Fruit fly (Drosophila melanogaster) whole organism, embryonic: Measurements from ENCODE around the gene Col4a1.
A peak's percentile ranks its signal among the peaks of the same experiment; 100 is the strongest.

Source experiments
- BEAF-32 ChIP-seq: fragments of 200-800 bp; sonication (Bioruptor generic); optimal IDR thresholded peaks from 3 replicates; lab custom pipeline; 2017; ENCODE audit warnings: missing biosample characterization, missing genetic modification characterization, mild to moderate bottlenecking, moderate library complexity, missing genetic modification reagents
- Bdp1 ChIP-seq: fragments of 200-800 bp; sonication (Bioruptor generic); optimal IDR thresholded peaks from 3 replicates; lab custom pipeline; 2016; ENCODE audit warnings: missing biosample characterization, missing genetic modification characterization
- CG10147 ChIP-seq: fragments of 200-800 bp; sonication (Bioruptor generic); optimal IDR thresholded peaks from 2 replicates; lab custom pipeline; 2019; ENCODE audit warnings: missing biosample characterization, mild to moderate bottlenecking, missing genetic modification characterization, moderate library complexity
- CG10267 ChIP-seq: fragments of 200-800 bp; sonication (Bioruptor generic); optimal IDR thresholded peaks from 2 replicates; lab custom pipeline; 2018; ENCODE audit warnings: missing biosample characterization, mild to moderate bottlenecking, missing genetic modification characterization, moderate library complexity
- CG12071 ChIP-seq: fragments of 200-800 bp; sonication (Bioruptor generic); optimal IDR thresholded peaks from 3 replicates; lab custom pipeline; 2018; ENCODE audit warnings: missing biosample characterization, mild to moderate bottlenecking, missing genetic modification characterization
- CG12104 ChIP-seq: fragments of 200-800 bp; sonication (Bioruptor generic); optimal IDR thresholded peaks from 3 replicates; lab custom pipeline; 2016; ENCODE audit warnings: missing biosample characterization, missing genetic modification characterization
- CG12391 ChIP-seq: fragments of 200-800 bp; sonication (Bioruptor generic); optimal IDR thresholded peaks from 3 replicates; lab custom pipeline; 2018; ENCODE audit warnings: missing biosample characterization, mild to moderate bottlenecking, missing genetic modification characterization, moderate library complexity
- CG14050 ChIP-seq: fragments of 200-800 bp; sonication (Bioruptor generic); IDR thresholded peaks from 3 replicates; pipeline ENCODE4 v1.3.6; 2022; ENCODE audit warnings: missing biosample characterization, missing genetic modification characterization
- CG15011 ChIP-seq: fragments of 200-800 bp; sonication (Bioruptor generic); optimal IDR thresholded peaks from 3 replicates; lab custom pipeline; 2018; ENCODE audit warnings: missing biosample characterization, mild to moderate bottlenecking, missing genetic modification characterization
- CG15269 ChIP-seq: fragments of 200-800 bp; sonication (Bioruptor generic); optimal IDR thresholded peaks from 2 replicates; lab custom pipeline; 2018; ENCODE audit warnings: missing biosample characterization, mild to moderate bottlenecking, missing genetic modification characterization, moderate library complexity
- CG17186 ChIP-seq: fragments of 200-800 bp; sonication (Bioruptor generic); optimal IDR thresholded peaks from 3 replicates; lab custom pipeline; 2017; ENCODE audit warnings: missing biosample characterization, missing genetic modification reagents, missing genetic modification characterization
- CG17328 ChIP-seq: fragments of 200-800 bp; sonication (Bioruptor generic); IDR thresholded peaks from 2 replicates; pipeline ENCODE4 v1.3.6; 2022; ENCODE audit warnings: missing biosample characterization, missing genetic modification characterization
- CG17359 ChIP-seq: fragments of 200-800 bp; sonication (Bioruptor generic); optimal IDR thresholded peaks from 3 replicates; lab custom pipeline; 2018; ENCODE audit warnings: missing biosample characterization, mild to moderate bottlenecking, missing genetic modification characterization, moderate library complexity
- CG17829 ChIP-seq: fragments of 200-800 bp; optimal IDR thresholded peaks from 2 replicates; lab custom pipeline; 2019; ENCODE audit warnings: missing biosample characterization, mild to moderate bottlenecking, missing genetic modification characterization, moderate library complexity
- CG18599 ChIP-seq: fragments of 200-800 bp; sonication (Bioruptor generic); optimal IDR thresholded peaks from 3 replicates; lab custom pipeline; 2017; ENCODE audit warnings: missing biosample characterization, missing genetic modification characterization, mild to moderate bottlenecking, moderate library complexity, missing genetic modification reagents
- CG4360 ChIP-seq: fragments of 200-800 bp; sonication (Bioruptor generic); IDR thresholded peaks from 2 replicates; pipeline ENCODE4 v1.3.6; 2022; ENCODE audit warnings: missing biosample characterization, missing genetic modification characterization
- CG4617 ChIP-seq: fragments of 200-800 bp; sonication (Bioruptor generic); optimal IDR thresholded peaks from 3 replicates; lab custom pipeline; 2016; ENCODE audit warnings: missing biosample characterization, missing genetic modification characterization, borderline replicate concordance
- CG6254 ChIP-seq: fragments of 200-800 bp; sonication (Bioruptor generic); optimal IDR thresholded peaks from 3 replicates; lab custom pipeline; 2017; ENCODE audit warnings: mild to moderate bottlenecking, missing biosample characterization, missing genetic modification reagents, missing genetic modification characterization
- CG6813 ChIP-seq: fragments of 200-800 bp; sonication (Bioruptor generic); optimal IDR thresholded peaks from 2 replicates; lab custom pipeline; 2017; ENCODE audit warnings: missing biosample characterization, missing genetic modification characterization, mild to moderate bottlenecking, moderate library complexity, missing genetic modification reagents
- CG7271 ChIP-seq: fragments of 200-800 bp; sonication (Bioruptor generic); optimal IDR thresholded peaks from 2 replicates; lab custom pipeline; 2018; ENCODE audit warnings: missing biosample characterization, mild to moderate bottlenecking, missing genetic modification characterization, moderate library complexity
- CG7839 ChIP-seq: fragments of 200-800 bp; sonication (Bioruptor generic); optimal IDR thresholded peaks from 3 replicates; lab custom pipeline; 2018; ENCODE audit warnings: missing biosample characterization, mild to moderate bottlenecking, missing genetic modification characterization, moderate library complexity
- CrebB ChIP-seq: fragments of 200-800 bp; sonication (Bioruptor generic); optimal IDR thresholded peaks from 3 replicates; lab custom pipeline; 2018; ENCODE audit warnings: missing biosample characterization, mild to moderate bottlenecking, missing genetic modification characterization
- Dip3 ChIP-seq: fragments of 200-800 bp; sonication (Bioruptor generic); optimal IDR thresholded peaks from 3 replicates; lab custom pipeline; 2016; ENCODE audit warnings: missing biosample characterization, missing genetic modification characterization
- Dll ChIP-seq: fragments of 200-800 bp; sonication (Bioruptor generic); IDR thresholded peaks from 4 replicates; pipeline ENCODE4 v1.3.6; 2022; ENCODE audit warnings: missing biosample characterization, missing genetic modification characterization; ENCODE audit not compliant: partially characterized antibody
- ERR ChIP-seq: fragments of 200-800 bp; sonication (Bioruptor generic); optimal IDR thresholded peaks from 2 replicates; lab custom pipeline; 2016; ENCODE audit warnings: missing biosample characterization, missing genetic modification characterization
- HLH54F ChIP-seq: fragments of 200-800 bp; sonication (Bioruptor generic); optimal IDR thresholded peaks from 3 replicates; lab custom pipeline; 2016; ENCODE audit warnings: missing biosample characterization, missing genetic modification characterization
- Med ChIP-seq: fragments of 200-800 bp; sonication (Bioruptor generic); peaks from one replicate; lab custom pipeline; 2016; ENCODE audit warnings: missing biosample characterization, missing genetic modification characterization, mild to moderate bottlenecking, inconsistent platforms, moderate library complexity
- Meics ChIP-seq: fragments of 200-800 bp; sonication (Bioruptor generic); optimal IDR thresholded peaks from 2 replicates; lab custom pipeline; 2017; ENCODE audit warnings: missing biosample characterization, mild to moderate bottlenecking, missing genetic modification characterization
- NC2α ChIP-seq: fragments of 200-800 bp; sonication (Bioruptor generic); optimal IDR thresholded peaks from 2 replicates; lab custom pipeline; 2016; ENCODE audit warnings: missing biosample characterization, missing genetic modification characterization
- Optix ChIP-seq: fragments of 200-800 bp; sonication (Bioruptor generic); IDR thresholded peaks from 3 replicates; pipeline ENCODE4 v1.3.6; 2022; ENCODE audit warnings: missing biosample characterization, missing genetic modification characterization
- Rfx ChIP-seq: fragments of 200-800 bp; sonication (Bioruptor generic); IDR thresholded peaks from 2 replicates; pipeline ENCODE4 v1.3.6; 2022; ENCODE audit warnings: missing biosample characterization, missing genetic modification characterization
- Vsx1 ChIP-seq: fragments of 200-800 bp; sonication (Bioruptor generic); optimal IDR thresholded peaks from 2 replicates; lab custom pipeline; 2017; ENCODE audit warnings: missing biosample characterization, mild to moderate bottlenecking, missing genetic modification characterization, missing genetic modification reagents
- bbx ChIP-seq: fragments of 200-800 bp; sonication (Bioruptor generic); IDR thresholded peaks from 2 replicates; pipeline ENCODE4 v1.3.6; 2022; ENCODE audit warnings: missing biosample characterization, missing genetic modification characterization; ENCODE audit not compliant: partially characterized antibody
- bigmax ChIP-seq: fragments of 200-800 bp; sonication (Bioruptor generic); optimal IDR thresholded peaks from 2 replicates; lab custom pipeline; 2018; ENCODE audit warnings: missing biosample characterization, mild to moderate bottlenecking, missing genetic modification characterization
- btn ChIP-seq: fragments of 200-800 bp; sonication (Bioruptor generic); optimal IDR thresholded peaks from 2 replicates; lab custom pipeline; 2016; ENCODE audit warnings: missing biosample characterization, missing genetic modification characterization
- cato ChIP-seq: fragments of 200-800 bp; sonication (Bioruptor generic); optimal IDR thresholded peaks from 2 replicates; lab custom pipeline; 2016; ENCODE audit warnings: missing biosample characterization, missing genetic modification characterization, borderline replicate concordance
- crp ChIP-seq, 2 experiments: fragments of 200-800 bp; sonication (Bioruptor generic); optimal IDR thresholded peaks; 2 replicates in 1 of 2; 3 replicates in 1 of 2; lab custom pipeline; 2017; ENCODE audit warnings: missing biosample characterization in 2 of 2, missing genetic modification characterization in 2 of 2, mild to moderate bottlenecking in 1 of 2, moderate library complexity in 1 of 2
- disco-r ChIP-seq: fragments of 200-800 bp; sonication (Bioruptor generic); optimal IDR thresholded peaks from 2 replicates; lab custom pipeline; 2016; ENCODE audit warnings: missing biosample characterization, missing genetic modification characterization
- exex ChIP-seq: fragments of 200-800 bp; sonication (Bioruptor generic); optimal IDR thresholded peaks from 4 replicates; lab custom pipeline; 2018; ENCODE audit warnings: missing biosample characterization, mild to moderate bottlenecking, missing genetic modification characterization, moderate library complexity
- ftz-f1 ChIP-seq: fragments of 200-800 bp; sonication (Bioruptor generic); optimal IDR thresholded peaks from 2 replicates; lab custom pipeline; 2016; ENCODE audit warnings: missing biosample characterization, missing genetic modification characterization
- jumu ChIP-seq: fragments of 200-800 bp; sonication (Bioruptor generic); optimal IDR thresholded peaks from 3 replicates; lab custom pipeline; 2016; ENCODE audit warnings: missing biosample characterization, missing genetic modification characterization
- kah ChIP-seq: fragments of 200-800 bp; sonication (Bioruptor generic); optimal IDR thresholded peaks from 2 replicates; lab custom pipeline; 2018; ENCODE audit warnings: missing biosample characterization, mild to moderate bottlenecking, missing genetic modification characterization
- kay ChIP-seq: fragments of 200-800 bp; sonication (Bioruptor generic); optimal IDR thresholded peaks from 2 replicates; lab custom pipeline; 2016; ENCODE audit warnings: missing biosample characterization, missing genetic modification characterization
- luna ChIP-seq: fragments of 200-800 bp; sonication (Bioruptor generic); optimal IDR thresholded peaks from 2 replicates; lab custom pipeline; 2016; ENCODE audit warnings: missing biosample characterization, missing genetic modification characterization
- mirr ChIP-seq: fragments of 200-800 bp; sonication (Bioruptor generic); optimal IDR thresholded peaks from 3 replicates; lab custom pipeline; 2018; ENCODE audit warnings: missing biosample characterization, mild to moderate bottlenecking, missing genetic modification characterization
- prd ChIP-seq, 3 experiments: fragments of >200 bp in 2 of 3; fragments of 200-800 bp in 1 of 3; sonication (Bioruptor generic) in 1 of 3; optimal IDR thresholded peaks in 2 of 3; IDR thresholded peaks in 1 of 3; 2 replicates in 2 of 3; 3 replicates in 1 of 3; pipeline versions ENCODE4 v1.3.6 to Lab custom; 2017 to 2022; ENCODE audit warnings: missing biosample characterization in 1 of 3, missing genetic modification characterization in 1 of 3
- stwl ChIP-seq: fragments of 200-800 bp; sonication (Bioruptor generic); optimal IDR thresholded peaks from 3 replicates; lab custom pipeline; 2018; ENCODE audit warnings: missing biosample characterization, mild to moderate bottlenecking, missing genetic modification characterization, moderate library complexity
- sug ChIP-seq: fragments of 200-800 bp; optimal IDR thresholded peaks from 2 replicates; lab custom pipeline; 2019; ENCODE audit warnings: missing biosample characterization, mild to moderate bottlenecking, missing genetic modification characterization, moderate library complexity
- tx ChIP-seq: fragments of 200-800 bp; sonication (Bioruptor generic); optimal IDR thresholded peaks from 2 replicates; lab custom pipeline; 2016; ENCODE audit warnings: missing biosample characterization, missing genetic modification characterization

Gene Col4a1

DNA sequence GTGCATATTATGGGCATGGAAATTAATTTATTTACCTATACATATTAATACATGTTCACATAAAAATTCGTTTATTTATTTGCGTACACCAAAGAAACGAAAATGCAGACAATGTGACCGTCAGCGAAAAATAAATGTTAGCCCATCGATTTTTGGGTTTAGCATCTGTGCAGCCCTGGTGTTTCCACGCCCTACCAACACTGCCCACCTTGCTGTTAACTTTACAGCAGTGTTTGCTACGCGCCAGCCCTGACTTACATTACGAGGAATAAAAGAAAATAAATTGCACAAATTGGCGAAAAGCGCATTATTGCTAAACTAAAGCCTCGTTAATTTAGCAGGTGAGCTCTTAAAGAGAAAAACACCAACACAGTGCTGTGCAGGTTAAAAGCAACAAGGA is 13.6 kb downstream of the Col4a1 start, which contains the start of the genes CG33995, CG44000 and CG44001 (continued):
- TF ChIP-seq CG18599 (GFP tag; lab: Kevin White, UChicago) = no peak
- no peak for TF ChIP-seq Vsx1 (GFP tag; lab: Kevin White, UChicago)
- TF ChIP-seq stwl (tag; lab: Kevin White, UChicago) = peak; percentile 94
- TF ChIP-seq cato (GFP tag; lab: Kevin White, UChicago) = no peak
- TF ChIP-seq exex (tag; lab: Kevin White, UChicago) = no peak
- TF ChIP-seq Bdp1 = peak; percentile 30
- TF ChIP-seq Meics (GFP tag; lab: Kevin White, UChicago) = peak; percentile 45
- TF ChIP-seq NC2α (GFP tag; lab: Kevin White, UChicago) = peak; percentile 8
- peak; percentile 72 for TF ChIP-seq Rfx (GFP tag; lab: Robert Waterston, UW)
- peak; percentile 67 for TF ChIP-seq CG17186
- peak; percentile 97 for TF ChIP-seq CG10267 (tag; lab: Kevin White, UChicago)
- TF ChIP-seq luna = peak; percentile 17
- TF ChIP-seq ERR = no peak
- peak; percentile 4 for TF ChIP-seq btn (GFP tag; lab: Kevin White, UChicago)
- TF ChIP-seq CG17328 = no peak; the same call in 1 of the 2 replicates
- TF ChIP-seq CG7271 (tag; lab: Kevin White, UChicago) = peak; percentile 3
- no peak for TF ChIP-seq Optix (GFP tag; lab: Robert Waterston, UW)
- no peak for TF ChIP-seq bigmax (GFP tag; lab: Kevin White, UChicago)
- TF ChIP-seq HLH54F (GFP tag; lab: Kevin White, UChicago) = peak; percentile 54
- TF ChIP-seq CG15011 (GFP tag; lab: Kevin White, UChicago) = no peak
- peak; percentile 39 for TF ChIP-seq CG7839 (tag; lab: Kevin White, UChicago)
- peak in 1 of 2 experiments; percentile 70 for TF ChIP-seq crp (GFP tag; optimal IDR thresholded peaks at IDR 0.05; lab: Kevin White, UChicago)
- TF ChIP-seq CG12391 (tag; lab: Kevin White, UChicago) = peak; percentile 53
- no peak for TF ChIP-seq CG14050 (GFP tag; lab: Robert Waterston, UW)
- no peak for TF ChIP-seq CG10147 (GFP tag; lab: Kevin White, UChicago)
- TF ChIP-seq prd (optimal IDR thresholded peaks at IDR 0.05; lab: Kevin White, UChicago) = no peak
- TF ChIP-seq prd (GFP tag; IDR thresholded peaks at IDR 0.05; lab: Robert Waterston, UW) = peak; percentile 40; the same call in 1 of the 3 replicates
- TF ChIP-seq CG17359 (tag; lab: Kevin White, UChicago) = no peak
- TF ChIP-seq BEAF-32 (GFP tag; lab: Kevin White, UChicago) = peak; percentile 50
- TF ChIP-seq mirr (GFP tag; lab: Kevin White, UChicago) = peak; percentile 51
- TF ChIP-seq kah (GFP tag; lab: Kevin White, UChicago) = no peak
- peak; percentile 6 for TF ChIP-seq ftz-f1 (GFP tag; lab: Kevin White, UChicago)
- peak; percentile 33 for TF ChIP-seq sug (tag; lab: Kevin White, UChicago)
- TF ChIP-seq CG12104 (GFP tag; lab: Kevin White, UChicago) = no peak
- peak; percentile 39 for TF ChIP-seq Dip3 (GFP tag; lab: Kevin White, UChicago)
- TF ChIP-seq Med = peak; percentile 96
- TF ChIP-seq CG17829 = peak; percentile 59
- no peak for TF ChIP-seq disco-r
- TF ChIP-seq CG4360 (GFP tag; lab: Robert Waterston, UW) = no peak
- peak; percentile 65 for TF ChIP-seq jumu (GFP tag; lab: Kevin White, UChicago)
- peak; percentile 10 for TF ChIP-seq bbx (GFP tag; lab: Robert Waterston, UW)
- peak; percentile 33 for TF ChIP-seq tx
- no peak for TF ChIP-seq CG6254
- peak; percentile 98 for TF ChIP-seq CG4617 (GFP tag; lab: Kevin White, UChicago)
- no peak for TF ChIP-seq Dll
- peak; percentile 19 for TF ChIP-seq kay (GFP tag; lab: Kevin White, UChicago)
- peak; percentile 11 for TF ChIP-seq CrebB
- TF ChIP-seq CG15269 (tag; lab: Kevin White, UChicago) = peak; percentile 17
- no peak for TF ChIP-seq CG12071 (GFP tag; lab: Kevin White, UChicago)
- TF ChIP-seq CG6813 = no peak
